Worm (Caenorhabditis elegans): ENCODE results near the gene M153.5.

DNA sequence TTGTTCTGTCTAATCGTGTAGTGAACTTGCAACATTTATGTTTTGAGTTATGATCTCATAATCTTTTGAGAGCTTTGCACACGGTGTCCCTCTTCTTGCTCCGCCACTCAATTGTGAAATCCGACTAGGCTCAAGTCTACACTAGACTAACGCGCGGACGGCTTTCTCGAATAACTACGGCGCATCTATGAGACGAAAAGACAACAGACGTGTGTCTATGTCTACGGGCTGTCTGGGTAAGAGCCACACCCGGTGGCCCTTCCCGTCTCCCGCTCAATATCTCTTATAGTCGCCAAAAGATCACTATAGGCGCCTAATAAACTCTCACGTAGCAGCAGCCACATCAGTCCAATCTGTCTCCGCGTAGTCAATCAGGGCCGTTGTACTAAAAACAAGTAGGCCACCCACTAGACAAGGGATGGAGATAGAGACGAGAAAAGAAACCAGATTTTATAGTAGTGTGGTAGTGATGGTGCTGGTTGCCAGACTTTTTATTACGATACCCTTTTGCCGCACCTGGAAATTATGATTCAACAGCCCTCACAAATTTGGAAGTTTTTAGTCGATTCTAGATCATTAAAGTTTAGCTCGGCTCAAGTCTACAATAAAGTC, 32.0 kb downstream of the M153.5 start:
- TF ChIP-seq dao-5 (tag; optimal IDR thresholded peaks at IDR 0.05) (no peak), W03F9.2 (tag; optimal IDR thresholded peaks at IDR 0.05) (no peak), him-1 (tag; optimal IDR thresholded peaks at IDR 0.05) (no peak)
